Fruit fly (Drosophila melanogaster) whole organism, pupa: Measurements from ENCODE around the gene hkb.

Experiments
- CG13204 ChIP-seq: fragments of 200-800 bp; sonication (Bioruptor generic); optimal IDR thresholded peaks from 2 replicates; lab custom pipeline; 2018; ENCODE audit warnings: missing biosample characterization, mild to moderate bottlenecking, missing genetic modification characterization, moderate library complexity
- CG14655 ChIP-seq: fragments of 200-800 bp; sonication (Bioruptor generic); optimal IDR thresholded peaks from 3 replicates; lab custom pipeline; 2017; ENCODE audit warnings: mild to moderate bottlenecking, missing biosample characterization, missing genetic modification reagents, missing genetic modification characterization
- CG17806 ChIP-seq: fragments of 200-800 bp; sonication (Bioruptor generic); optimal IDR thresholded peaks from 2 replicates; lab custom pipeline; 2018; ENCODE audit warnings: missing biosample characterization, mild to moderate bottlenecking, missing genetic modification characterization, moderate library complexity
- CG8301 ChIP-seq: fragments of 200-800 bp; sonication (Bioruptor generic); optimal IDR thresholded peaks from 2 replicates; lab custom pipeline; 2018; ENCODE audit warnings: missing biosample characterization, mild to moderate bottlenecking, missing genetic modification characterization
- fd96Ca ChIP-seq: fragments of 200-800 bp; sonication (Bioruptor generic); IDR thresholded peaks from 3 replicates; pipeline ENCODE4 v1.3.6; 2022; ENCODE audit warnings: missing biosample characterization, missing genetic modification characterization

dm6 chr3R:4319507-4320138, 26.8 kb downstream of the hkb start, which contains the start of gene CG9795:
- peak; percentile 3 for TF ChIP-seq CG17806 (tag; lab: Kevin White, UChicago)
- TF ChIP-seq CG13204 (GFP tag; lab: Kevin White, UChicago): no peak
- no peak for TF ChIP-seq fd96Ca (GFP tag; lab: Robert Waterston, UW)
- no peak for TF ChIP-seq CG14655 (GFP tag; lab: Kevin White, UChicago)
- no peak for TF ChIP-seq CG8301 (tag; lab: Kevin White, UChicago)
